Comparison of ENCODE assay signal across 2 worm cellular contexts in genomic region chrX:13917121-13917755, ce11.
TF ChIP-seq lines count a peak whose summit lies in the region.

ekl-5 (minus strand) TSS chrX:13917171.

TF ChIP-seq in whole organism, L1 larva, 84 proteins besides CTCF, POLR2A, EP300 and RAD21 (continued from another document):
- TF ChIP-seq sup-37 (GFP tag; optimal IDR thresholded peaks at IDR 0.05; lab: Kevin White, UChicago) (no peak), hlh-4 (tag; optimal IDR thresholded peaks at IDR 0.05; lab: Kevin White, UChicago) (no peak), ceh-8 (GFP tag; optimal IDR thresholded peaks at IDR 0.05; lab: Kevin White, UChicago) (no peak), lin-13 (GFP tag; optimal IDR thresholded peaks at IDR 0.05; lab: Kevin White, UChicago) (no peak), ets-5 (GFP tag; IDR thresholded peaks at IDR 0.05; lab: Robert Waterston, UW) (no peak), aha-1 (tag; optimal IDR thresholded peaks at IDR 0.05; lab: Kevin White, UChicago) (no peak), nhr-47 (tag; optimal IDR thresholded peaks at IDR 0.05; lab: Kevin White, UChicago) (peak; percentile 50), isw-1 (GFP tag; IDR thresholded peaks at IDR 0.05; lab: Robert Waterston, UW) (no peak), zip-4 (GFP tag; optimal IDR thresholded peaks at IDR 0.05; lab: Kevin White, UChicago) (no peak), pqm-1 (tag; optimal IDR thresholded peaks at IDR 0.05; lab: Kevin White, UChicago) (no peak), swsn-7 (tag; optimal IDR thresholded peaks at IDR 0.05; lab: Kevin White, UChicago) (peak; percentile 47), ceh-82 (tag; optimal IDR thresholded peaks at IDR 0.05; lab: Kevin White, UChicago) (peak in 1 of 3 experiments; percentile 39), tbx-2 (tag; optimal IDR thresholded peaks at IDR 0.05; lab: Kevin White, UChicago) (peak; percentile 43), ces-1 (GFP tag; optimal IDR thresholded peaks at IDR 0.05; lab: Kevin White, UChicago) (no peak), nhr-28 (tag; optimal IDR thresholded peaks at IDR 0.05; lab: Kevin White, UChicago) (no peak), hpl-2 (GFP tag; optimal IDR thresholded peaks at IDR 0.05; lab: Kevin White, UChicago) (no peak), lin-39 (tag; optimal IDR thresholded peaks at IDR 0.05; lab: Kevin White, UChicago) (no peak), efl-1 (optimal IDR thresholded peaks at IDR 0.05; lab: Kevin White, UChicago) (peak; percentile 33 to 56), efl-1 (GFP tag; optimal IDR thresholded peaks at IDR 0.05 in 1 of 2; lab: Kevin White, UChicago) (no peak), mep-1 (tag; optimal IDR thresholded peaks at IDR 0.05; lab: Kevin White, UChicago) (peak; percentile 74), fkh-4 (tag; optimal IDR thresholded peaks at IDR 0.05; lab: Kevin White, UChicago; ENCODE audit: borderline replicate concordance) (no peak), C34B4.2 (tag; optimal IDR thresholded peaks at IDR 0.05; lab: Kevin White, UChicago) (no peak), nhr-85 (tag; lab: Kevin White, UChicago) (peak; percentile 78), blmp-1 (tag; optimal IDR thresholded peaks at IDR 0.05; lab: Kevin White, UChicago) (peak; percentile 63), zag-1 (tag; optimal IDR thresholded peaks at IDR 0.05; lab: Kevin White, UChicago) (no peak), unc-130 (tag; optimal IDR thresholded peaks at IDR 0.05; lab: Kevin White, UChicago) (no peak), jun-1 (tag; optimal IDR thresholded peaks at IDR 0.05; lab: Kevin White, UChicago) (no peak), Y116A8C.19 (tag; optimal IDR thresholded peaks at IDR 0.05; lab: Kevin White, UChicago; ENCODE audit: borderline replicate concordance) (no peak), dpl-1 (GFP tag; optimal IDR thresholded peaks at IDR 0.05; lab: Kevin White, UChicago) (no peak), mab-9 (GFP tag; IDR thresholded peaks at IDR 0.05; lab: Robert Waterston, UW) (no peak), ceh-88 (GFP tag; IDR thresholded peaks at IDR 0.05; lab: Robert Waterston, UW) (no peak), ztf-11 (tag; optimal IDR thresholded peaks at IDR 0.05; lab: Kevin White, UChicago) (no peak), ceh-90 (tag; optimal IDR thresholded peaks at IDR 0.05; lab: Kevin White, UChicago) (no peak), nhr-76 (tag; optimal IDR thresholded peaks at IDR 0.05; lab: Kevin White, UChicago) (no peak), nhr-12 (tag; optimal IDR thresholded peaks at IDR 0.05; lab: Kevin White, UChicago) (no peak), pax-3 (tag; optimal IDR thresholded peaks at IDR 0.05; lab: Kevin White, UChicago) (no peak), unc-30 (tag; optimal IDR thresholded peaks at IDR 0.05; lab: Kevin White, UChicago) (no peak), nhr-19 (GFP tag; conservative IDR thresholded peaks at IDR 0.05; lab: Robert Waterston, UW) (no peak), lin-14 (GFP tag; optimal IDR thresholded peaks at IDR 0.05; lab: Kevin White, UChicago) (peak; percentile 98), nhr-71 (tag; optimal IDR thresholded peaks at IDR 0.05; lab: Kevin White, UChicago) (peak; percentile 66), lsy-2 (tag; optimal IDR thresholded peaks at IDR 0.05; lab: Kevin White, UChicago) (peak in 1 of 2 experiments; percentile 55), tlp-1 (tag; optimal IDR thresholded peaks at IDR 0.05; lab: Kevin White, UChicago) (no peak), mef-2 (tag; optimal IDR thresholded peaks at IDR 0.05; lab: Kevin White, UChicago) (no peak), nhr-20 (tag; optimal IDR thresholded peaks at IDR 0.05; lab: Kevin White, UChicago) (peak; percentile 59), irx-1 (tag; optimal IDR thresholded peaks at IDR 0.05; lab: Kevin White, UChicago) (no peak), vab-15 (tag; optimal IDR thresholded peaks at IDR 0.05; lab: Kevin White, UChicago) (no peak)

TF ChIP-seq in whole organism, L3 larva, 47 proteins besides CTCF, POLR2A, EP300 and RAD21 (continued from another document):
- peak; percentile 83 for TF ChIP-seq egl-5 (tag; optimal IDR thresholded peaks at IDR 0.05; lab: Kevin White, UChicago)
- TF ChIP-seq ztf-4 (tag; optimal IDR thresholded peaks at IDR 0.05; lab: Kevin White, UChicago), result no peak
- no peak for TF ChIP-seq fkh-10 (GFP tag; optimal IDR thresholded peaks at IDR 0.05; lab: Kevin White, UChicago)
- TF ChIP-seq ama-1 (optimal IDR thresholded peaks at IDR 0.05; lab: Kevin White, UChicago), result no peak
- TF ChIP-seq pqm-1 (tag; optimal IDR thresholded peaks at IDR 0.05; lab: Kevin White, UChicago), result peak; percentile 13
- no peak for TF ChIP-seq skn-1 (tag; optimal IDR thresholded peaks at IDR 0.05; lab: Kevin White, UChicago)
- peak; percentile 32 for TF ChIP-seq snpc-4 (tag; optimal IDR thresholded peaks at IDR 0.05; lab: Kevin White, UChicago)
- no peak for TF ChIP-seq lsy-12 (tag; optimal IDR thresholded peaks at IDR 0.05; lab: Kevin White, UChicago)
- TF ChIP-seq unc-39 (tag; optimal IDR thresholded peaks at IDR 0.05; lab: Kevin White, UChicago), result no peak
- TF ChIP-seq nhr-23 (tag; optimal IDR thresholded peaks at IDR 0.05; lab: Kevin White, UChicago), result peak; percentile 38
- TF ChIP-seq nhr-43 (tag; optimal IDR thresholded peaks at IDR 0.05; lab: Kevin White, UChicago; ENCODE audit: poor library complexity, severe bottlenecking), result no peak
- TF ChIP-seq nhr-12 (tag; optimal IDR thresholded peaks at IDR 0.05; lab: Kevin White, UChicago), result no peak
- peak; percentile 75 for TF ChIP-seq hmg-11 (tag; optimal IDR thresholded peaks at IDR 0.05; lab: Kevin White, UChicago)
- no peak for TF ChIP-seq fkh-2 (tag; optimal IDR thresholded peaks at IDR 0.05; lab: Kevin White, UChicago)
- TF ChIP-seq jun-1 (tag; optimal IDR thresholded peaks at IDR 0.05; lab: Kevin White, UChicago), result peak; percentile 25
- TF ChIP-seq nfya-1 (tag; optimal IDR thresholded peaks at IDR 0.05; lab: Kevin White, UChicago; ENCODE audit: insufficient read depth), result peak; percentile 74
- peak; percentile 83 for TF ChIP-seq pha-4 (tag; optimal IDR thresholded peaks at IDR 0.05; lab: Kevin White, UChicago)
- no peak for TF ChIP-seq nhr-77 (tag; optimal IDR thresholded peaks at IDR 0.05; lab: Kevin White, UChicago)
